Worm (Caenorhabditis elegans): ENCODE results near the gene syx-5.

DNA sequence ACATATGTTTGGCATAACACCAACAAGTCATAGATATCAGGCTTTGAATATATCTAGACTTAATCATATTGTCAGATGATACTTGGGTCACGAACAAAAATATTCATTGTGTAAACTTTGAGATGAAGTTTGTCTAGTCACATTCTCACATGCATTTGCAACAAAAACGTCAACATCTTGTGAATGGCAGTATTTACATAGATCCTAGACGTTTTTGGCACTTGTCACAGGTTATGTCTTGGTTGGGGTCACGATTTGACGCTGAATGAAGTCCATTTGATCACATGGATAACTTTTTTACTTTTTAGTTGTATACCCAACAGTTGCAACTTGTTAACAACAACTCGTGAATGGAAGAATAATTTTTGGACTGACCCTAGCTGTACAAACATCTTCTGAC, 33.6 kb downstream of the syx-5 start:
- TF ChIP-seq zag-1 (tag; optimal IDR thresholded peaks at IDR 0.05) (no peak), pha-4 (GFP tag; IDR thresholded peaks at IDR 0.05) (no peak), pha-4 (tag; optimal IDR thresholded peaks at IDR 0.05) (no peak), lin-13 (GFP tag; optimal IDR thresholded peaks at IDR 0.05) (no peak), nhr-77 (tag; optimal IDR thresholded peaks at IDR 0.05) (no peak), skn-1 (tag; optimal IDR thresholded peaks at IDR 0.05) (no peak)
